Worm (Caenorhabditis elegans) whole organism, mixed stage, embryonic: Measurements from ENCODE around the gene srg-22.

Experiments used
- M03D4.4 ChIP-seq: sonication (generic microtip); optimal IDR thresholded peaks from 2 replicates; lab custom pipeline; 2017; ENCODE audit warnings: mild to moderate bottlenecking, missing genetic modification characterization, missing compliant biosample characterization
- blmp-1 ChIP-seq: fragments of 150-350 bp; optimal IDR thresholded peaks from 2 replicates; lab custom pipeline; 2014; ENCODE audit warnings: missing biosample characterization, missing genetic modification characterization
- ces-1 ChIP-seq: fragments of 150-350 bp; optimal IDR thresholded peaks from 2 replicates; lab custom pipeline; 2014; ENCODE audit warnings: missing biosample characterization, missing genetic modification reagents, missing genetic modification characterization
- elt-1 ChIP-seq: sonication (generic microtip); optimal IDR thresholded peaks from 2 replicates; lab custom pipeline; 2017; ENCODE audit warnings: missing genetic modification characterization, mild to moderate bottlenecking, missing compliant biosample characterization, antibody characterized with exemption, moderate library complexity, borderline replicate concordance; ENCODE audit not compliant: insufficient read depth
- elt-3 ChIP-seq: fragments of 150-350 bp; optimal IDR thresholded peaks from 2 replicates; lab custom pipeline; 2014; ENCODE audit warnings: missing biosample characterization, missing genetic modification characterization
- lin-32 ChIP-seq: fragments of 200-800 bp; sonication (Bioruptor generic); optimal IDR thresholded peaks from 2 replicates; lab custom pipeline; 2018; ENCODE audit warnings: mild to moderate bottlenecking, missing genetic modification characterization, missing compliant biosample characterization
- lsy-2 ChIP-seq: fragments of 150-350 bp; optimal IDR thresholded peaks from 2 replicates; lab custom pipeline; 2014; ENCODE audit warnings: missing biosample characterization, missing genetic modification characterization
- nhr-12 ChIP-seq: fragments of 150-350 bp; optimal IDR thresholded peaks from 2 replicates; lab custom pipeline; 2014; ENCODE audit warnings: missing biosample characterization, missing genetic modification characterization
- nhr-237 ChIP-seq: fragments of 150-350 bp; optimal IDR thresholded peaks from 2 replicates; lab custom pipeline; 2014; ENCODE audit warnings: missing biosample characterization, missing genetic modification characterization
- nhr-76 ChIP-seq: sonication (generic microtip); optimal IDR thresholded peaks from 2 replicates; lab custom pipeline; 2017; ENCODE audit warnings: missing biosample characterization, missing genetic modification characterization
- snpc-4 ChIP-seq: fragments of 150-350 bp; optimal IDR thresholded peaks from 2 replicates; lab custom pipeline; 2014; ENCODE audit warnings: missing biosample characterization, missing genetic modification characterization
- sptf-1 ChIP-seq: sonication (generic microtip); optimal IDR thresholded peaks from 2 replicates; lab custom pipeline; 2017; ENCODE audit warnings: mild to moderate bottlenecking, missing genetic modification characterization, moderate library complexity, missing compliant biosample characterization
- unc-62 ChIP-seq: fragments of 150-350 bp; optimal IDR thresholded peaks from 2 replicates; lab custom pipeline; 2014; ENCODE audit warnings: missing biosample characterization, missing genetic modification reagents, missing genetic modification characterization
- ztf-11 ChIP-seq: fragments of 150-350 bp; optimal IDR thresholded peaks from 2 replicates; lab custom pipeline; 2014; ENCODE audit warnings: missing biosample characterization, missing genetic modification characterization

ce11 chrII:3137804-3138203 lies 44.6 kb upstream of the srg-22 start, which contains the start of gene sri-54:
- TF ChIP-seq lsy-2 (no peak), nhr-12 (tag; lab: Kevin White, UChicago) (no peak), lin-32 (GFP tag; lab: Kevin White, UChicago) (no peak), elt-3 (tag; lab: Kevin White, UChicago) (no peak), M03D4.4 (tag; lab: Kevin White, UChicago) (no peak), blmp-1 (tag; lab: Kevin White, UChicago) (no peak), elt-1 (tag; lab: Kevin White, UChicago) (no peak), nhr-237 (tag; lab: Kevin White, UChicago) (no peak), ztf-11 (tag; lab: Kevin White, UChicago) (no peak), unc-62 (GFP tag; lab: Kevin White, UChicago) (no peak), nhr-76 (tag; lab: Kevin White, UChicago) (no peak), snpc-4 (no peak), ces-1 (GFP tag; lab: Kevin White, UChicago) (no peak), sptf-1 (no peak)
